In the genomic region with DNA sequence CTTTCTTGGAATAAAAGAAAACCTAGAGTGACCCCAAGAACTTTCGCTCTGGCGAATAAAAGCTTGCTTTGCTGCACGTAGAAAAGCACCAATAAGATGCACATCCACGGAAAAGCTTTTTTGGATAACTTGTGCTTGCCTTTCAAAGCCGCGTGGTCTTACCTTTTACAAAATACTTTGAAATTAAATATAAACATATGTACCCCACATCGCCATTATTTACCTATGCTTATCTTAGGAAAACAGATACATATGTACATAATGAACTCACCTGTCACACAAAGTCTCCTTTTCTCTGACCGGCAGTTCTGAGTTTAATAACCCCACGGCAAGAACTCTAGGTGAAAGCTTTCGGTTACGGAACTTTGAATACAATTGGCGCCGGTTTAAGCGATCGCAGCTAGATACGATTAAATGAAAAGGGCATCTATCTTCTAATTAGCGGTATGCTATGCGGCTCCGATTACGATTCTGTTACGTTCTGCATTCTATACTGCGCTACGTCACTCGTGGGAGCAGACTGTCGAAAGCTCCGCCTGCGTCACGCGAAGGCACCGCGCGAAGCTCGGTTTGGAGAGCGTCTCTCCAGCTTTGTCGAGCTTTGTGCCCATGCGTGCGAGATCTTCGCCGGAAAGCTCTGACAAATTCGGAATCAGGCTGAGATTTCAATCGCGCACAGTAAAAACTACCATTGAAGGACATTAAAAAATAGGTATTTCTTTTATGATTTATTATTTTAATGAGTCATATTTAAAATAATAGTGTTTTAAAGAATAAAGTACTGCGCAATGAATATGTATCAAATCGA, we compare ENCODE assay signal across 1 fruit fly cellular context.
A peak's percentile ranks its signal among the peaks of the same experiment; 100 is the strongest.
TF ChIP-seq lines count a peak whose summit lies in the region.

Gene bip1, minus strand, starts transcription at position 524 of the 808 bp plus-strand sequence.

TF ChIP-seq in whole organism, embryonic, 481 proteins besides CTCF, POLR2A, EP300 and RAD21 (continued from another document and continues in another):
- TF ChIP-seq CG42726 (GFP tag; IDR thresholded peaks at IDR 0.05; lab: Robert Waterston, UW; ENCODE audit: partially characterized antibody) (no peak), Side (GFP tag; optimal IDR thresholded peaks at IDR 0.05; lab: Kevin White, UChicago) (peak; percentile 19), CG17361 (GFP tag; IDR thresholded peaks at IDR 0.05; lab: Robert Waterston, UW) (no peak), dpn (GFP tag; optimal IDR thresholded peaks at IDR 0.05; lab: Kevin White, UChicago) (no peak), NC2β (GFP tag; optimal IDR thresholded peaks at IDR 0.05; lab: Kevin White, UChicago) (no peak), CG7556 (GFP tag; optimal IDR thresholded peaks at IDR 0.05; lab: Kevin White, UChicago) (no peak), CG8478 (optimal IDR thresholded peaks at IDR 0.05; lab: Kevin White, UChicago) (no peak), CG3838 (GFP tag; optimal IDR thresholded peaks at IDR 0.05; lab: Kevin White, UChicago) (no peak), CG9727 (GFP tag; optimal IDR thresholded peaks at IDR 0.05; lab: Kevin White, UChicago) (no peak), C15 (GFP tag; IDR thresholded peaks at IDR 0.05; lab: Robert Waterston, UW) (no peak), sd (tag; optimal IDR thresholded peaks at IDR 0.05; lab: Kevin White, UChicago) (peak; percentile 29), CG1792 (GFP tag; optimal IDR thresholded peaks at IDR 0.05; lab: Kevin White, UChicago) (no peak), MBD-R2 (GFP tag; IDR thresholded peaks at IDR 0.05; lab: Robert Waterston, UW) (no peak), CG4730 (GFP tag; IDR thresholded peaks at IDR 0.05; lab: Robert Waterston, UW) (no peak), CG11504 (tag; optimal IDR thresholded peaks at IDR 0.05; lab: Kevin White, UChicago) (no peak), CG10565 (GFP tag; optimal IDR thresholded peaks at IDR 0.05; lab: Kevin White, UChicago) (no peak), Ptx1 (GFP tag; IDR thresholded peaks at IDR 0.05; lab: Robert Waterston, UW) (no peak), Sox102F (GFP tag; optimal IDR thresholded peaks at IDR 0.05; lab: Kevin White, UChicago) (no peak), gce (GFP tag; IDR thresholded peaks at IDR 0.05; lab: Robert Waterston, UW) (no peak), NK7.1 (GFP tag; optimal IDR thresholded peaks at IDR 0.05; lab: Kevin White, UChicago) (no peak), Mrtf (GFP tag; IDR thresholded peaks at IDR 0.05; lab: Robert Waterston, UW) (no peak), CG6683 (GFP tag; optimal IDR thresholded peaks at IDR 0.05; lab: Kevin White, UChicago) (no peak), CG7786 (GFP tag; optimal IDR thresholded peaks at IDR 0.05; lab: Kevin White, UChicago) (no peak), Hmr (GFP tag; optimal IDR thresholded peaks at IDR 0.05; lab: Kevin White, UChicago) (no peak), crol (GFP tag; IDR thresholded peaks at IDR 0.05; lab: Robert Waterston, UW) (no peak), cg (GFP tag; optimal IDR thresholded peaks at IDR 0.05; lab: Kevin White, UChicago) (no peak), Dad (GFP tag; optimal IDR thresholded peaks at IDR 0.05; lab: Kevin White, UChicago) (no peak), lbe (GFP tag; optimal IDR thresholded peaks at IDR 0.05; lab: Kevin White, UChicago) (peak; percentile 26), shn (GFP tag; optimal IDR thresholded peaks at IDR 0.05; lab: Kevin White, UChicago) (no peak), CG4820 (GFP tag; optimal IDR thresholded peaks at IDR 0.05; lab: Kevin White, UChicago) (no peak), CG4617 (GFP tag; optimal IDR thresholded peaks at IDR 0.05; lab: Kevin White, UChicago; ENCODE audit: borderline replicate concordance) (no peak), chif (GFP tag; optimal IDR thresholded peaks at IDR 0.05; lab: Kevin White, UChicago) (no peak), CG3847 (GFP tag; IDR thresholded peaks at IDR 0.05; lab: Robert Waterston, UW) (no peak), Hr78 (GFP tag; optimal IDR thresholded peaks at IDR 0.05; lab: Kevin White, UChicago) (peak in 1 of 2 experiments; percentile 63), CG1602 (GFP tag; optimal IDR thresholded peaks at IDR 0.05; lab: Kevin White, UChicago) (no peak), CG2120 (GFP tag; optimal IDR thresholded peaks at IDR 0.05; lab: Kevin White, UChicago) (no peak), CG11085 (GFP tag; IDR thresholded peaks at IDR 0.05; lab: Robert Waterston, UW) (no peak), CG10543 (GFP tag; optimal IDR thresholded peaks at IDR 0.05; lab: Kevin White, UChicago) (peak; percentile 56), oc (tag; optimal IDR thresholded peaks at IDR 0.05; lab: Kevin White, UChicago) (no peak), ERR (GFP tag; optimal IDR thresholded peaks at IDR 0.05; lab: Kevin White, UChicago) (no peak), HLH4C (GFP tag; IDR thresholded peaks at IDR 0.05; lab: Robert Waterston, UW; ENCODE audit: partially characterized antibody) (no peak), klu (GFP tag; IDR thresholded peaks at IDR 0.05; lab: Robert Waterston, UW) (no peak), CG34376 (GFP tag; optimal IDR thresholded peaks at IDR 0.05; lab: Kevin White, UChicago) (peak; percentile 28), CG10431 (GFP tag; optimal IDR thresholded peaks at IDR 0.05; lab: Kevin White, UChicago) (peak; percentile 72), E2f1 (GFP tag; IDR thresholded peaks at IDR 0.05; lab: Robert Waterston, UW) (no peak), lov (optimal IDR thresholded peaks at IDR 0.05; lab: Kevin White, UChicago) (no peak), lov (GFP tag; IDR thresholded peaks at IDR 0.05; lab: Robert Waterston, UW) (no peak), CG10979 (tag; optimal IDR thresholded peaks at IDR 0.05; lab: Kevin White, UChicago) (no peak), insv (GFP tag; optimal IDR thresholded peaks at IDR 0.05; lab: Kevin White, UChicago) (no peak), CG11093 (GFP tag; IDR thresholded peaks at IDR 0.05; lab: Robert Waterston, UW) (no peak), CG7271 (tag; optimal IDR thresholded peaks at IDR 0.05; lab: Kevin White, UChicago) (no peak), CG13775 (GFP tag; optimal IDR thresholded peaks at IDR 0.05; lab: Kevin White, UChicago) (no peak), Ets97D (GFP tag; optimal IDR thresholded peaks at IDR 0.05; lab: Kevin White, UChicago) (no peak), NfI (GFP tag; optimal IDR thresholded peaks at IDR 0.05; lab: Kevin White, UChicago) (no peak), gcm (GFP tag; optimal IDR thresholded peaks at IDR 0.05; lab: Kevin White, UChicago) (no peak), Fer1 (GFP tag; optimal IDR thresholded peaks at IDR 0.05; lab: Kevin White, UChicago) (peak; percentile 17), nmo (GFP tag; optimal IDR thresholded peaks at IDR 0.05; lab: Kevin White, UChicago) (no peak), CG1233 (GFP tag; optimal IDR thresholded peaks at IDR 0.05; lab: Kevin White, UChicago) (peak; percentile 39), CG4282 (GFP tag; optimal IDR thresholded peaks at IDR 0.05; lab: Kevin White, UChicago) (no peak), sna (GFP tag; IDR thresholded peaks at IDR 0.05; lab: Robert Waterston, UW; ENCODE audit: partially characterized antibody) (no peak), H15 (GFP tag; IDR thresholded peaks at IDR 0.05; lab: Robert Waterston, UW) (no peak), ssp (GFP tag; IDR thresholded peaks at IDR 0.05; lab: Robert Waterston, UW) (no peak), CG16779 (GFP tag; IDR thresholded peaks at IDR 0.05; lab: Robert Waterston, UW) (no peak), bbx (GFP tag; IDR thresholded peaks at IDR 0.05; lab: Robert Waterston, UW; ENCODE audit: partially characterized antibody) (no peak; the same call in 1 of the 2 replicates), CG18262 (tag; optimal IDR thresholded peaks at IDR 0.05; lab: Kevin White, UChicago) (peak; percentile 12), Sry-δ (GFP tag; optimal IDR thresholded peaks at IDR 0.05; lab: Kevin White, UChicago) (no peak), gem (tag; optimal IDR thresholded peaks at IDR 0.05; lab: Kevin White, UChicago) (peak; percentile 30), cad (GFP tag; optimal IDR thresholded peaks at IDR 0.05; lab: Kevin White, UChicago) (no peak), CG4404 (GFP tag; IDR thresholded peaks at IDR 0.05; lab: Robert Waterston, UW) (no peak), bab2 (GFP tag; optimal IDR thresholded peaks at IDR 0.05; lab: Kevin White, UChicago) (no peak), dimm (GFP tag; IDR thresholded peaks at IDR 0.05; lab: Robert Waterston, UW) (no peak), exex (tag; optimal IDR thresholded peaks at IDR 0.05; lab: Kevin White, UChicago) (peak; percentile 37), Med (GFP tag; lab: Kevin White, UChicago) (peak; percentile 71), dysf (GFP tag; IDR thresholded peaks at IDR 0.05; lab: Robert Waterston, UW) (no peak), toy (GFP tag; IDR thresholded peaks at IDR 0.05; lab: Robert Waterston, UW) (no peak), CG14710 (tag; optimal IDR thresholded peaks at IDR 0.05; lab: Kevin White, UChicago) (peak; percentile 39), CG6175 (GFP tag; IDR thresholded peaks at IDR 0.05; lab: Robert Waterston, UW) (no peak), CG12391 (tag; optimal IDR thresholded peaks at IDR 0.05; lab: Kevin White, UChicago) (no peak), CG31365 (tag; optimal IDR thresholded peaks at IDR 0.05; lab: Kevin White, UChicago) (no peak), nom (GFP tag; optimal IDR thresholded peaks at IDR 0.05; lab: Kevin White, UChicago) (no peak), CG7928 (GFP tag; optimal IDR thresholded peaks at IDR 0.05; lab: Kevin White, UChicago) (no peak), bsh (GFP tag; optimal IDR thresholded peaks at IDR 0.05; lab: Kevin White, UChicago) (peak in 1 of 2 experiments; percentile 47), h (optimal IDR thresholded peaks at IDR 0.05; lab: Kevin White, UChicago) (no peak), Stat92E (GFP tag; optimal IDR thresholded peaks at IDR 0.05; lab: Kevin White, UChicago) (peak in 1 of 3 experiments; percentile 12), chm (GFP tag; IDR thresholded peaks at IDR 0.05; lab: Robert Waterston, UW) (no peak), Gug (GFP tag; IDR thresholded peaks at IDR 0.05; lab: Robert Waterston, UW) (no peak), CG10147 (GFP tag; optimal IDR thresholded peaks at IDR 0.05; lab: Kevin White, UChicago) (no peak), Xbp1 (GFP tag; optimal IDR thresholded peaks at IDR 0.05; lab: Kevin White, UChicago) (no peak), CG8089 (GFP tag; optimal IDR thresholded peaks at IDR 0.05; lab: Kevin White, UChicago) (no peak), lilli (GFP tag; optimal IDR thresholded peaks at IDR 0.05; lab: Kevin White, UChicago) (no peak), Eip74EF (GFP tag; optimal IDR thresholded peaks at IDR 0.05; lab: Kevin White, UChicago) (no peak), Hey (tag; optimal IDR thresholded peaks at IDR 0.05; lab: Kevin White, UChicago) (peak; percentile 2), CG30403 (GFP tag; optimal IDR thresholded peaks at IDR 0.05; lab: Kevin White, UChicago) (peak; percentile 5), unpg (GFP tag; optimal IDR thresholded peaks at IDR 0.05; lab: Kevin White, UChicago) (peak; percentile 22), CG30020 (tag; optimal IDR thresholded peaks at IDR 0.05; lab: Kevin White, UChicago) (no peak), dmrt11E (tag; optimal IDR thresholded peaks at IDR 0.05; lab: Kevin White, UChicago) (peak; percentile 3), CG34224 (GFP tag; IDR thresholded peaks at IDR 0.05; lab: Robert Waterston, UW; ENCODE audit: partially characterized antibody) (no peak), CG10274 (GFP tag; optimal IDR thresholded peaks at IDR 0.05; lab: Kevin White, UChicago) (no peak), CG12236 (GFP tag; optimal IDR thresholded peaks at IDR 0.05; lab: Kevin White, UChicago) (no peak), ci (GFP tag; IDR thresholded peaks at IDR 0.05; lab: Robert Waterston, UW) (0 out of 3 replicates have a peak, but pooled peaks have one; percentile 4), CG2202 (tag; optimal IDR thresholded peaks at IDR 0.05; lab: Kevin White, UChicago) (peak; percentile 39), zf30C (GFP tag; optimal IDR thresholded peaks at IDR 0.05; lab: Kevin White, UChicago) (no peak), D19B (GFP tag; optimal IDR thresholded peaks at IDR 0.05; lab: Kevin White, UChicago) (no peak), CG9876 (GFP tag; optimal IDR thresholded peaks at IDR 0.05; lab: Kevin White, UChicago) (no peak), Rfx (GFP tag; IDR thresholded peaks at IDR 0.05; lab: Robert Waterston, UW) (no peak), CG32772 (GFP tag; IDR thresholded peaks at IDR 0.05; lab: Robert Waterston, UW) (no peak), onecut (GFP tag; IDR thresholded peaks at IDR 0.05; lab: Robert Waterston, UW) (peak; percentile 23; the same call in 1 of the 2 replicates), CG10462 (GFP tag; optimal IDR thresholded peaks at IDR 0.05; lab: Kevin White, UChicago) (no peak), seq (GFP tag; IDR thresholded peaks at IDR 0.05; lab: Robert Waterston, UW) (no peak; the same call in 1 of the 2 replicates), Gsc (GFP tag; IDR thresholded peaks at IDR 0.05; lab: Robert Waterston, UW) (no peak), ind (GFP tag; optimal IDR thresholded peaks at IDR 0.05; lab: Kevin White, UChicago) (no peak), grau (tag; optimal IDR thresholded peaks at IDR 0.05; lab: Kevin White, UChicago) (peak; percentile 91), CG6654 (GFP tag; optimal IDR thresholded peaks at IDR 0.05; lab: Kevin White, UChicago) (no peak), phol (tag; optimal IDR thresholded peaks at IDR 0.05; lab: Kevin White, UChicago) (no peak), ranshi (GFP tag; IDR thresholded peaks at IDR 0.05; lab: Robert Waterston, UW) (no peak), B-H1 (GFP tag; IDR thresholded peaks at IDR 0.05; lab: Robert Waterston, UW) (no peak), lmd (GFP tag; IDR thresholded peaks at IDR 0.05; lab: Robert Waterston, UW) (no peak), CG5245 (GFP tag; optimal IDR thresholded peaks at IDR 0.05; lab: Kevin White, UChicago) (no peak), br (optimal IDR thresholded peaks at IDR 0.05; lab: Kevin White, UChicago) (no peak), sima (GFP tag; optimal IDR thresholded peaks at IDR 0.05; lab: Kevin White, UChicago) (no peak), sens-2 (GFP tag; IDR thresholded peaks at IDR 0.05; lab: Robert Waterston, UW) (peak; percentile 40; the same call in 1 of the 2 replicates), Myb (GFP tag; optimal IDR thresholded peaks at IDR 0.05; lab: Kevin White, UChicago) (no peak), z (GFP tag; IDR thresholded peaks at IDR 0.05; lab: Robert Waterston, UW) (no peak), lola (GFP tag; optimal IDR thresholded peaks at IDR 0.05; lab: Kevin White, UChicago) (peak in 1 of 3 experiments; percentile 9), HHEX (GFP tag; optimal IDR thresholded peaks at IDR 0.05; lab: Kevin White, UChicago) (peak; percentile 32), Atf-2 (GFP tag; optimal IDR thresholded peaks at IDR 0.05; lab: Kevin White, UChicago) (no peak), Ada2b (GFP tag; IDR thresholded peaks at IDR 0.05; lab: Robert Waterston, UW) (no peak), CG2712 (tag; optimal IDR thresholded peaks at IDR 0.05; lab: Kevin White, UChicago) (no peak)
